Worm (Caenorhabditis elegans) whole organism, L2 larva: ENCODE results near the gene C05A2.4.

Experiments used
- C34F6.9 ChIP-seq: fragments of 150-350 bp; optimal IDR thresholded peaks from 2 replicates; lab custom pipeline; 2014; ENCODE audit warnings: missing biosample characterization, missing genetic modification characterization
- F13H6.1 ChIP-seq: sonication (generic microtip); optimal IDR thresholded peaks from 2 replicates; lab custom pipeline; 2016; ENCODE audit warnings: missing genetic modification characterization, missing compliant biosample characterization
- Y55F3AM.14 ChIP-seq: fragments of 200-800 bp; sonication (Bioruptor generic); optimal IDR thresholded peaks from 2 replicates; lab custom pipeline; 2018; ENCODE audit warnings: mild to moderate bottlenecking, missing genetic modification characterization, missing compliant biosample characterization
- ZK546.5 ChIP-seq: sonication (generic microtip); optimal IDR thresholded peaks from 2 replicates; lab custom pipeline; 2017; ENCODE audit warnings: missing biosample characterization, missing genetic modification characterization
- alr-1 ChIP-seq: fragments of 150-350 bp; optimal IDR thresholded peaks from 2 replicates; lab custom pipeline; 2014; ENCODE audit warnings: missing biosample characterization, missing genetic modification characterization
- aly-2 ChIP-seq: fragments of 150-350 bp; optimal IDR thresholded peaks from 2 replicates; lab custom pipeline; 2014; ENCODE audit warnings: missing biosample characterization, missing genetic modification characterization
- ama-1 ChIP-seq: fragments of 150-350 bp; optimal IDR thresholded peaks from 2 replicates; lab custom pipeline; 2018; ENCODE audit warnings: inconsistent platforms
- blmp-1 ChIP-seq: sonication (generic microtip); optimal IDR thresholded peaks from 2 replicates; lab custom pipeline; 2017; ENCODE audit warnings: missing genetic modification characterization, mild to moderate bottlenecking, missing compliant biosample characterization, antibody characterized with exemption, moderate library complexity; ENCODE audit not compliant: insufficient read depth
- ceh-16 ChIP-seq: fragments of 150-350 bp; optimal IDR thresholded peaks from 2 replicates; lab custom pipeline; 2014; ENCODE audit warnings: missing biosample characterization, missing genetic modification characterization
- ceh-82 ChIP-seq: fragments of 150-350 bp; optimal IDR thresholded peaks from 2 replicates; lab custom pipeline; 2014; ENCODE audit warnings: missing biosample characterization, missing genetic modification characterization
- crh-2 ChIP-seq: sonication (generic microtip); optimal IDR thresholded peaks from 2 replicates; lab custom pipeline; 2017; ENCODE audit warnings: missing biosample characterization, missing genetic modification characterization
- dmd-4 ChIP-seq: sonication (generic microtip); optimal IDR thresholded peaks from 2 replicates; lab custom pipeline; 2017; ENCODE audit warnings: missing biosample characterization, missing genetic modification characterization
- egl-27 ChIP-seq: sonication (generic microtip); optimal IDR thresholded peaks from 3 replicates; lab custom pipeline; 2017; ENCODE audit warnings: missing biosample characterization, missing genetic modification reagents, missing genetic modification characterization
- elt-3 ChIP-seq: sonication (generic microtip); optimal IDR thresholded peaks from 2 replicates; lab custom pipeline; 2017; ENCODE audit warnings: missing biosample characterization, missing genetic modification characterization
- fos-1 ChIP-seq: fragments of 150-350 bp; optimal IDR thresholded peaks from 2 replicates; lab custom pipeline; 2014; ENCODE audit warnings: missing biosample characterization, missing genetic modification characterization
- gmeb-1 ChIP-seq: fragments of 150-350 bp; optimal IDR thresholded peaks from 2 replicates; lab custom pipeline; 2014; ENCODE audit warnings: missing biosample characterization, missing genetic modification characterization
- lin-11 ChIP-seq: fragments of 150-350 bp; sonication (generic microtip); optimal IDR thresholded peaks from 2 replicates; lab custom pipeline; 2014; ENCODE audit warnings: missing biosample characterization, missing genetic modification characterization, inconsistent platforms, mixed read lengths
- lin-13 ChIP-seq: fragments of 150-350 bp; optimal IDR thresholded peaks from 2 replicates; lab custom pipeline; 2014; ENCODE audit warnings: missing biosample characterization, missing genetic modification reagents, missing genetic modification characterization
- lin-39 ChIP-seq: fragments of 150-350 bp; optimal IDR thresholded peaks from 2 replicates; lab custom pipeline; 2014; ENCODE audit warnings: missing biosample characterization, missing genetic modification reagents, missing genetic modification characterization
- lsy-2 ChIP-seq, 2 experiments: fragments of 150-350 bp in 1 of 2; sonication (generic microtip) in 1 of 2; optimal IDR thresholded peaks; 2 replicates each; lab custom pipeline; 2014 to 2017; ENCODE audit warnings: missing biosample characterization in 2 of 2, missing genetic modification characterization in 2 of 2
- mab-5 ChIP-seq: fragments of 150-350 bp; optimal IDR thresholded peaks from 2 replicates; lab custom pipeline; 2014; ENCODE audit warnings: missing biosample characterization, missing genetic modification characterization
- mdl-1 ChIP-seq, 2 experiments: fragments of 150-350 bp in 1 of 2; sonication (generic microtip) in 1 of 2; optimal IDR thresholded peaks; 2 replicates each; lab custom pipeline; 2017; ENCODE audit warnings: missing biosample characterization in 2 of 2, missing genetic modification characterization in 2 of 2
- nhr-10 ChIP-seq: sonication (generic microtip); optimal IDR thresholded peaks from 2 replicates; lab custom pipeline; 2017; ENCODE audit warnings: missing biosample characterization, missing genetic modification characterization
- nhr-11 ChIP-seq: fragments of 150-350 bp; optimal IDR thresholded peaks from 2 replicates; lab custom pipeline; 2014; ENCODE audit warnings: missing biosample characterization, missing genetic modification characterization
- nhr-12 ChIP-seq: fragments of 150-350 bp; optimal IDR thresholded peaks from 2 replicates; lab custom pipeline; 2014; ENCODE audit warnings: missing biosample characterization, missing genetic modification characterization
- nhr-129 ChIP-seq: fragments of 150-350 bp; optimal IDR thresholded peaks from 2 replicates; lab custom pipeline; 2014; ENCODE audit warnings: missing biosample characterization, missing genetic modification characterization
- nhr-21 ChIP-seq: fragments of 150-350 bp; optimal IDR thresholded peaks from 2 replicates; lab custom pipeline; 2014; ENCODE audit warnings: missing biosample characterization, missing genetic modification characterization
- nhr-23 ChIP-seq: fragments of 150-350 bp; optimal IDR thresholded peaks from 2 replicates; lab custom pipeline; 2014; ENCODE audit warnings: missing biosample characterization, missing genetic modification reagents, missing genetic modification characterization
- nhr-237 ChIP-seq: fragments of 150-350 bp; optimal IDR thresholded peaks from 2 replicates; lab custom pipeline; 2014; ENCODE audit warnings: missing biosample characterization, missing genetic modification characterization
- nhr-25 ChIP-seq: fragments of 150-350 bp; sonication (generic microtip); optimal IDR thresholded peaks from 3 replicates; lab custom pipeline; 2014; ENCODE audit warnings: missing biosample characterization, missing genetic modification characterization
- nhr-6 ChIP-seq: fragments of 150-350 bp; optimal IDR thresholded peaks from 2 replicates; lab custom pipeline; 2014; ENCODE audit warnings: missing biosample characterization, missing genetic modification characterization
- nhr-77 ChIP-seq: fragments of 150-350 bp; optimal IDR thresholded peaks from 2 replicates; lab custom pipeline; 2014; ENCODE audit warnings: missing biosample characterization, missing genetic modification characterization
- peb-1 ChIP-seq: fragments of 150-350 bp; optimal IDR thresholded peaks from 2 replicates; lab custom pipeline; 2014; ENCODE audit warnings: missing biosample characterization, missing genetic modification characterization
- sem-4 ChIP-seq: fragments of 150-350 bp; optimal IDR thresholded peaks from 2 replicates; lab custom pipeline; 2014; ENCODE audit warnings: missing biosample characterization, missing genetic modification reagents, missing genetic modification characterization
- skn-1 ChIP-seq: sonication (generic microtip); optimal IDR thresholded peaks from 2 replicates; lab custom pipeline; 2017; ENCODE audit warnings: missing biosample characterization, missing genetic modification characterization
- sma-3 ChIP-seq: sonication (generic microtip); optimal IDR thresholded peaks from 2 replicates; lab custom pipeline; 2016; ENCODE audit warnings: missing genetic modification reagents, missing genetic modification characterization, missing compliant biosample characterization
- sma-9 ChIP-seq, 2 experiments: fragments of 150-350 bp in 1 of 2; sonication (generic microtip) in 1 of 2; optimal IDR thresholded peaks; 2 replicates each; lab custom pipeline; 2014 to 2016; ENCODE audit warnings: missing genetic modification characterization in 2 of 2, mild to moderate bottlenecking in 1 of 2, missing biosample characterization in 1 of 2, missing compliant biosample characterization in 1 of 2, missing genetic modification reagents in 1 of 2, moderate library complexity in 1 of 2
- snpc-4 ChIP-seq: fragments of 150-350 bp; optimal IDR thresholded peaks from 2 replicates; lab custom pipeline; 2014; ENCODE audit warnings: missing biosample characterization, missing genetic modification characterization
- unc-39 ChIP-seq: fragments of 150-350 bp; optimal IDR thresholded peaks from 2 replicates; lab custom pipeline; 2014; ENCODE audit warnings: missing biosample characterization, missing genetic modification characterization
- unc-55 ChIP-seq: fragments of 150-350 bp; sonication (generic microtip); optimal IDR thresholded peaks from 3 replicates; lab custom pipeline; 2014; ENCODE audit warnings: missing biosample characterization, missing genetic modification reagents, missing genetic modification characterization
- unc-62 ChIP-seq: fragments of 150-350 bp; optimal IDR thresholded peaks from 2 replicates; lab custom pipeline; 2014; ENCODE audit warnings: missing biosample characterization, missing genetic modification reagents, missing genetic modification characterization
- zag-1 ChIP-seq: fragments of 150-350 bp; optimal IDR thresholded peaks from 2 replicates; lab custom pipeline; 2014; ENCODE audit warnings: missing biosample characterization, missing genetic modification characterization
- ztf-1 ChIP-seq: fragments of 200-800 bp; sonication (Bioruptor generic); conservative IDR thresholded peaks from 2 replicates; pipeline ENCODE4 v1.3.6; 2022; ENCODE audit warnings: missing genetic modification characterization, missing compliant biosample characterization
- ztf-11 ChIP-seq: sonication (generic microtip); optimal IDR thresholded peaks from 2 replicates; lab custom pipeline; 2017; ENCODE audit warnings: missing biosample characterization, missing genetic modification characterization
- ztf-4 ChIP-seq: fragments of 150-350 bp; optimal IDR thresholded peaks from 2 replicates; lab custom pipeline; 2014; ENCODE audit warnings: missing biosample characterization, missing genetic modification characterization

C05A2.4 gene

ce11 chrV:10726691-10727090 lies 31.4 kb downstream of the C05A2.4 start (continued):
- TF ChIP-seq egl-27 (tag; lab: Kevin White, UChicago) (peak; percentile 8), nhr-6 (tag; lab: Kevin White, UChicago) (no peak), fos-1 (peak; percentile 76), Y55F3AM.14 (GFP tag; lab: Kevin White, UChicago) (no peak), lin-11 (no peak), nhr-237 (tag; lab: Kevin White, UChicago) (no peak), nhr-12 (tag; lab: Kevin White, UChicago) (no peak), peb-1 (no peak), F13H6.1 (peak; percentile 67), snpc-4 (no peak), aly-2 (tag; lab: Kevin White, UChicago) (no peak), alr-1 (no peak), ceh-16 (no peak), C34F6.9 (tag; lab: Kevin White, UChicago) (no peak), ztf-11 (tag; lab: Kevin White, UChicago) (no peak), gmeb-1 (peak; percentile 33), sem-4 (tag; lab: Kevin White, UChicago) (no peak), ztf-4 (no peak), nhr-21 (tag; lab: Kevin White, UChicago) (no peak), elt-3 (tag; lab: Kevin White, UChicago) (no peak), zag-1 (no peak)

- peak; percentile 70 for TF ChIP-seq unc-62 (GFP tag; lab: Kevin White, UChicago)
- peak; percentile 79 for TF ChIP-seq sem-4 (tag; lab: Kevin White, UChicago)
- no peak for TF ChIP-seq nhr-12 (tag; lab: Kevin White, UChicago)
- TF ChIP-seq lsy-2 (tag; optimal IDR thresholded peaks at IDR 0.05; lab: Kevin White, UChicago), result peak in 1 of 2 experiments; percentile 66
- no peak for TF ChIP-seq nhr-10 (tag; lab: Kevin White, UChicago)
- TF ChIP-seq ceh-16, result no peak
- TF ChIP-seq crh-2 (tag; lab: Kevin White, UChicago), result no peak
- no peak for TF ChIP-seq nhr-25
- no peak for TF ChIP-seq nhr-77 (tag; lab: Kevin White, UChicago)
- TF ChIP-seq dmd-4 (tag; lab: Kevin White, UChicago), result no peak
- TF ChIP-seq unc-39 (tag; lab: Kevin White, UChicago), result no peak
- TF ChIP-seq mab-5 (tag; lab: Kevin White, UChicago), result peak; percentile 83
- peak; percentile 65 for TF ChIP-seq nhr-129
- TF ChIP-seq zag-1, result no peak
- TF ChIP-seq ceh-82 (tag; lab: Kevin White, UChicago), result no peak
- no peak for TF ChIP-seq lin-39
- no peak for TF ChIP-seq snpc-4
- TF ChIP-seq nhr-237 (tag; lab: Kevin White, UChicago), result no peak
- peak; percentile 27 for TF ChIP-seq C34F6.9 (tag; lab: Kevin White, UChicago)
- no peak for TF ChIP-seq nhr-23 (tag; lab: Kevin White, UChicago)
- TF ChIP-seq skn-1 (tag; lab: Kevin White, UChicago), result no peak
- TF ChIP-seq nhr-21 (tag; lab: Kevin White, UChicago), result peak; percentile 44
- no peak for TF ChIP-seq nhr-11 (tag; lab: Kevin White, UChicago)
- TF ChIP-seq egl-27 (tag; lab: Kevin White, UChicago), result peak; percentile 73
- peak; percentile 15 for TF ChIP-seq nhr-6 (tag; lab: Kevin White, UChicago)
- peak; percentile 1 for TF ChIP-seq fos-1
- peak; percentile 87 for TF ChIP-seq F13H6.1
- TF ChIP-seq sma-9 (GFP tag; optimal IDR thresholded peaks at IDR 0.05; lab: Kevin White, UChicago), result peak; percentile 94
- TF ChIP-seq sma-9 (tag; optimal IDR thresholded peaks at IDR 0.05; lab: Kevin White, UChicago), result peak; percentile 65
- TF ChIP-seq, all 48 proteins: peak for 12
Measured at ce11 chrV:10727651-10728050, 32.4 kb downstream of the C05A2.4 start.

ce11 chrV:10729456-10729904 lies 34.2 kb downstream of the C05A2.4 start:
- TF ChIP-seq sma-3, result peak; percentile 72
- peak; percentile 34 for TF ChIP-seq gmeb-1
- TF ChIP-seq aly-2 (tag; lab: Kevin White, UChicago), result no peak
- peak in 1 of 2 experiments; percentile 56 for TF ChIP-seq mdl-1 (tag; optimal IDR thresholded peaks at IDR 0.05; lab: Kevin White, UChicago)
- peak in 1 of 2 experiments; percentile 17 for TF ChIP-seq lsy-2 (tag; optimal IDR thresholded peaks at IDR 0.05; lab: Kevin White, UChicago)
- no peak for TF ChIP-seq unc-39 (tag; lab: Kevin White, UChicago)
- TF ChIP-seq peb-1, result no peak
- no peak for TF ChIP-seq snpc-4
- no peak for TF ChIP-seq nhr-10 (tag; lab: Kevin White, UChicago)
- no peak for TF ChIP-seq ZK546.5 (tag; lab: Kevin White, UChicago)
- TF ChIP-seq nhr-129, result peak; percentile 71
- TF ChIP-seq unc-55 (GFP tag; lab: Kevin White, UChicago), result no peak
- TF ChIP-seq alr-1, result no peak
- peak; percentile 61 for TF ChIP-seq crh-2 (tag; lab: Kevin White, UChicago)
- TF ChIP-seq zag-1, result no peak
- TF ChIP-seq fos-1, result peak; percentile 23
- TF ChIP-seq Y55F3AM.14 (GFP tag; lab: Kevin White, UChicago), result peak; percentile 78
- TF ChIP-seq nhr-12 (tag; lab: Kevin White, UChicago), result no peak
- TF ChIP-seq egl-27 (tag; lab: Kevin White, UChicago), result peak; percentile 74
- peak; percentile 25 for TF ChIP-seq nhr-21 (tag; lab: Kevin White, UChicago)
- TF ChIP-seq lin-13, result no peak
- TF ChIP-seq unc-62 (GFP tag; lab: Kevin White, UChicago), result no peak
- no peak for TF ChIP-seq dmd-4 (tag; lab: Kevin White, UChicago)
- TF ChIP-seq F13H6.1, result peak; percentile 60
- TF ChIP-seq ztf-1 (GFP tag; lab: Robert Waterston, UW), result no peak
- peak; percentile 46 for TF ChIP-seq blmp-1 (tag; lab: Kevin White, UChicago)
- peak; percentile 93 for TF ChIP-seq sma-9 (GFP tag; optimal IDR thresholded peaks at IDR 0.05; lab: Kevin White, UChicago)
- no peak for TF ChIP-seq sma-9 (tag; optimal IDR thresholded peaks at IDR 0.05; lab: Kevin White, UChicago)
- TF ChIP-seq ama-1 (lab: Kevin White, UChicago), result no peak
- TF ChIP-seq nhr-23 (tag; lab: Kevin White, UChicago), result no peak
- TF ChIP-seq elt-3 (tag; lab: Kevin White, UChicago), result no peak
- no peak for TF ChIP-seq lin-39
- TF ChIP-seq mab-5 (tag; lab: Kevin White, UChicago), result no peak
- TF ChIP-seq nhr-11 (tag; lab: Kevin White, UChicago), result no peak
